Worm (Caenorhabditis elegans) whole organism, mixed stage, embryonic: ENCODE measurements around the gene vem-1.

ENCODE experiments used
- M03D4.4 ChIP-seq: sonication (generic microtip); optimal IDR thresholded peaks from 2 replicates; lab custom pipeline; 2017; ENCODE audit warnings: mild to moderate bottlenecking, missing genetic modification characterization, missing compliant biosample characterization
- bed-3 ChIP-seq: fragments of 200-800 bp; sonication (Bioruptor generic); optimal IDR thresholded peaks from 3 replicates; lab custom pipeline; 2018; ENCODE audit warnings: mild to moderate bottlenecking, missing genetic modification characterization, moderate library complexity, missing compliant biosample characterization
- blmp-1 ChIP-seq: fragments of 150-350 bp; optimal IDR thresholded peaks from 2 replicates; lab custom pipeline; 2014; ENCODE audit warnings: missing biosample characterization, missing genetic modification characterization
- ceh-39 ChIP-seq: fragments of 150-350 bp; optimal IDR thresholded peaks from 2 replicates; lab custom pipeline; 2014; ENCODE audit warnings: missing biosample characterization, missing genetic modification characterization
- ceh-43 ChIP-seq: fragments of 200-800 bp; sonication (Bioruptor generic); optimal IDR thresholded peaks from 2 replicates; lab custom pipeline; 2018; ENCODE audit warnings: mild to moderate bottlenecking, missing genetic modification characterization, moderate library complexity, missing compliant biosample characterization
- ceh-83 ChIP-seq: fragments of 200-800 bp; sonication (Bioruptor generic); optimal IDR thresholded peaks from 2 replicates; lab custom pipeline; 2018; ENCODE audit warnings: mild to moderate bottlenecking, missing genetic modification characterization, missing compliant biosample characterization
- ces-1 ChIP-seq: fragments of 150-350 bp; optimal IDR thresholded peaks from 2 replicates; lab custom pipeline; 2014; ENCODE audit warnings: missing biosample characterization, missing genetic modification reagents, missing genetic modification characterization
- cnd-1 ChIP-seq: fragments of 200-800 bp; sonication (Bioruptor generic); optimal IDR thresholded peaks from 2 replicates; lab custom pipeline; 2018; ENCODE audit warnings: mild to moderate bottlenecking, missing genetic modification characterization, missing compliant biosample characterization
- drap-1 ChIP-seq: fragments of 200-800 bp; sonication (Bioruptor generic); optimal IDR thresholded peaks from 3 replicates; lab custom pipeline; 2018; ENCODE audit warnings: mild to moderate bottlenecking, missing genetic modification characterization, missing compliant biosample characterization
- elt-1 ChIP-seq: sonication (generic microtip); optimal IDR thresholded peaks from 2 replicates; lab custom pipeline; 2017; ENCODE audit warnings: missing genetic modification characterization, mild to moderate bottlenecking, missing compliant biosample characterization, antibody characterized with exemption, moderate library complexity, borderline replicate concordance; ENCODE audit not compliant: insufficient read depth
- elt-3 ChIP-seq: fragments of 150-350 bp; optimal IDR thresholded peaks from 2 replicates; lab custom pipeline; 2014; ENCODE audit warnings: missing biosample characterization, missing genetic modification characterization
- flh-1 ChIP-seq: fragments of 200-800 bp; sonication (Bioruptor generic); optimal IDR thresholded peaks from 2 replicates; lab custom pipeline; 2018; ENCODE audit warnings: mild to moderate bottlenecking, missing genetic modification characterization, moderate library complexity, missing compliant biosample characterization
- ham-2 ChIP-seq: fragments of 200-800 bp; sonication (Bioruptor generic); optimal IDR thresholded peaks from 2 replicates; lab custom pipeline; 2018; ENCODE audit warnings: mild to moderate bottlenecking, missing genetic modification characterization, missing compliant biosample characterization
- hlh-1 ChIP-seq: fragments of 150-350 bp; optimal IDR thresholded peaks from 2 replicates; lab custom pipeline; 2014; ENCODE audit warnings: missing biosample characterization, missing genetic modification reagents, missing genetic modification characterization
- lin-13 ChIP-seq: fragments of 150-350 bp; optimal IDR thresholded peaks from 2 replicates; lab custom pipeline; 2014; ENCODE audit warnings: missing biosample characterization, missing genetic modification characterization
- lin-32 ChIP-seq: fragments of 200-800 bp; sonication (Bioruptor generic); optimal IDR thresholded peaks from 2 replicates; lab custom pipeline; 2018; ENCODE audit warnings: mild to moderate bottlenecking, missing genetic modification characterization, missing compliant biosample characterization
- lsy-2 ChIP-seq: fragments of 150-350 bp; optimal IDR thresholded peaks from 2 replicates; lab custom pipeline; 2014; ENCODE audit warnings: missing biosample characterization, missing genetic modification characterization
- mab-5 ChIP-seq: fragments of 150-350 bp; optimal IDR thresholded peaks from 2 replicates; lab custom pipeline; 2014; ENCODE audit warnings: missing biosample characterization, missing genetic modification characterization
- mep-1 ChIP-seq: fragments of 150-350 bp; optimal IDR thresholded peaks from 2 replicates; lab custom pipeline; 2017; ENCODE audit warnings: missing biosample characterization, missing genetic modification reagents, missing genetic modification characterization, inconsistent platforms
- nhr-12 ChIP-seq: fragments of 150-350 bp; optimal IDR thresholded peaks from 2 replicates; lab custom pipeline; 2014; ENCODE audit warnings: missing biosample characterization, missing genetic modification characterization
- nhr-2 ChIP-seq: fragments of 150-350 bp; optimal IDR thresholded peaks from 2 replicates; lab custom pipeline; 2014; ENCODE audit warnings: missing biosample characterization, missing genetic modification characterization
- nhr-237 ChIP-seq: fragments of 150-350 bp; optimal IDR thresholded peaks from 2 replicates; lab custom pipeline; 2014; ENCODE audit warnings: missing biosample characterization, missing genetic modification characterization
- nhr-28 ChIP-seq: fragments of 150-350 bp; optimal IDR thresholded peaks from 2 replicates; lab custom pipeline; 2014; ENCODE audit warnings: missing biosample characterization, missing genetic modification characterization
- sem-2 ChIP-seq: fragments of 200-800 bp; sonication (Bioruptor generic); optimal IDR thresholded peaks from 2 replicates; lab custom pipeline; 2018; ENCODE audit warnings: mild to moderate bottlenecking, missing genetic modification characterization, missing compliant biosample characterization
- snpc-4 ChIP-seq: fragments of 150-350 bp; optimal IDR thresholded peaks from 2 replicates; lab custom pipeline; 2014; ENCODE audit warnings: missing biosample characterization, missing genetic modification characterization
- sptf-1 ChIP-seq: sonication (generic microtip); optimal IDR thresholded peaks from 2 replicates; lab custom pipeline; 2017; ENCODE audit warnings: mild to moderate bottlenecking, missing genetic modification characterization, moderate library complexity, missing compliant biosample characterization
- tbx-8 ChIP-seq: fragments of 200-800 bp; sonication (Bioruptor generic); optimal IDR thresholded peaks from 2 replicates; lab custom pipeline; 2018; ENCODE audit warnings: mild to moderate bottlenecking, missing genetic modification characterization, moderate library complexity, missing compliant biosample characterization
- unc-120 ChIP-seq: sonication (generic microtip); optimal IDR thresholded peaks from 2 replicates; lab custom pipeline; 2017; ENCODE audit warnings: missing genetic modification characterization, missing compliant biosample characterization; ENCODE audit not compliant: poor library complexity, severe bottlenecking
- unc-39 ChIP-seq: fragments of 150-350 bp; optimal IDR thresholded peaks from 2 replicates; lab custom pipeline; 2014; ENCODE audit warnings: missing biosample characterization, missing genetic modification characterization
- unc-62 ChIP-seq: fragments of 150-350 bp; optimal IDR thresholded peaks from 2 replicates; lab custom pipeline; 2014; ENCODE audit warnings: missing biosample characterization, missing genetic modification reagents, missing genetic modification characterization
- zip-8 ChIP-seq: fragments of 150-350 bp; optimal IDR thresholded peaks from 2 replicates; lab custom pipeline; 2014; ENCODE audit warnings: missing biosample characterization, missing genetic modification characterization
- ztf-11 ChIP-seq: fragments of 150-350 bp; optimal IDR thresholded peaks from 2 replicates; lab custom pipeline; 2014; ENCODE audit warnings: missing biosample characterization, missing genetic modification characterization

vem-1 gene

ce11 chrX:8109531-8109930, 21.2 kb upstream of the vem-1 start:
- no peak for TF ChIP-seq mep-1
- TF ChIP-seq flh-1 (GFP tag; lab: Kevin White, UChicago), result no peak
- TF ChIP-seq M03D4.4 (tag; lab: Kevin White, UChicago), result no peak
- no peak for TF ChIP-seq unc-39 (tag; lab: Kevin White, UChicago)
- TF ChIP-seq nhr-28 (tag; lab: Kevin White, UChicago), result no peak
- TF ChIP-seq blmp-1 (tag; lab: Kevin White, UChicago), result no peak
- no peak for TF ChIP-seq mab-5 (tag; lab: Kevin White, UChicago)
- TF ChIP-seq ham-2 (GFP tag; lab: Kevin White, UChicago), result no peak
- TF ChIP-seq ces-1 (GFP tag; lab: Kevin White, UChicago), result no peak
- no peak for TF ChIP-seq ceh-39
- no peak for TF ChIP-seq sptf-1 (tag; lab: Kevin White, UChicago)

- no peak for TF ChIP-seq snpc-4 (tag; lab: Kevin White, UChicago)
- no peak for TF ChIP-seq flh-1 (GFP tag; lab: Kevin White, UChicago)
These were observed 19.5 kb upstream of the vem-1 start, which contains the start of gene K07E3.9 for ce11 chrX:8107921-8108320. Gene K07E3.9 (plus strand): TSS chrX:8108221.

ce11 chrX:8103899-8104298, 15.5 kb upstream of the vem-1 start, which contains the start of gene K07E3.2:
Gene K07E3.2 (plus strand): TSS chrX:8104298.
- TF ChIP-seq mab-5 (tag; lab: Kevin White, UChicago) (no peak), elt-3 (no peak), nhr-28 (tag; lab: Kevin White, UChicago) (no peak), mep-1 (no peak), ces-1 (GFP tag; lab: Kevin White, UChicago) (peak; percentile 5), nhr-2 (no peak), hlh-1 (tag; lab: Kevin White, UChicago) (peak; percentile 28)

DNA sequence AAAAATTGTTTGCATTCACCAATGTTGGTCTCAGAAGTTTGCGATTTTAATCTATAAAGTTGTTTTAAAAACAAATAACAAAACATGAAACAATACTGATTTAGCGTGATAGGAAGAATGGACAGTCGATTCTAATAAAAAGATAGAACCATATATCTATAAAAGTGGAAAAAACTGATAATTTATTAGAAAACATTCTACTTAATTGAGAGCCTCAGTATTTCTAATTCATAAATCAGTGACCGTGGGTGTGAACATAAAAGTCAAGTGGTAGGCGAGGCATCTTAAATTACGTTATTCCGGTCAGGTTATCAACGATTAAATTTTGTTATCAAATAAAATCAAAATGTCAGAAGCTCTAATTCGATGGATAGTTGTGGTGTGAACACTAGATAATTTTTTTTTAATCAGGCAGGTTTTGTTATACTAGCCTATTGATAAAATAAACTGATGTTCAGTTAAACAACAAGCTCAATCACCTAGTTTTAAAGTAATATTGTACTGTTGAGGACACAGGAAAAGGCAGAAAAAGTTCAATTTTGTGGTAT, 10.5 kb upstream of the vem-1 start, which contains the start of gene catp-5:
Gene catp-5 (minus strand): TSS at position 51 of the 548 bp plus-strand sequence.
- TF ChIP-seq M03D4.4 (tag; lab: Kevin White, UChicago) (no peak), snpc-4 (tag; lab: Kevin White, UChicago) (no peak), hlh-1 (tag; lab: Kevin White, UChicago) (no peak), nhr-28 (tag; lab: Kevin White, UChicago) (no peak), ceh-43 (GFP tag; lab: Kevin White, UChicago) (no peak), nhr-12 (no peak), bed-3 (no peak), lin-32 (no peak), mab-5 (tag; lab: Kevin White, UChicago) (no peak), cnd-1 (tag; lab: Kevin White, UChicago) (no peak), ceh-39 (no peak), unc-120 (no peak), drap-1 (GFP tag; lab: Kevin White, UChicago) (no peak), nhr-237 (tag; lab: Kevin White, UChicago) (no peak), mep-1 (no peak), lin-13 (tag; lab: Kevin White, UChicago) (no peak), elt-1 (tag; lab: Kevin White, UChicago) (no peak)

ce11 chrX:8089916-8090315, 1.5 kb upstream of the vem-1 start:
- peak; percentile 61 for TF ChIP-seq ces-1 (GFP tag; lab: Kevin White, UChicago)
- no peak for TF ChIP-seq unc-62 (GFP tag; lab: Kevin White, UChicago)
- no peak for TF ChIP-seq elt-1 (tag; lab: Kevin White, UChicago)

ce11 chrX:8089266-8089909, 1.0 kb upstream of the vem-1 start:
- no peak for TF ChIP-seq mep-1
- no peak for TF ChIP-seq elt-3
- no peak for TF ChIP-seq nhr-12
- no peak for TF ChIP-seq zip-8 (tag; lab: Kevin White, UChicago)
- no peak for TF ChIP-seq elt-1 (tag; lab: Kevin White, UChicago)
- no peak for TF ChIP-seq ceh-83 (GFP tag; lab: Kevin White, UChicago)
- no peak for TF ChIP-seq mab-5 (tag; lab: Kevin White, UChicago)
- no peak for TF ChIP-seq tbx-8 (GFP tag; lab: Kevin White, UChicago)
- no peak for TF ChIP-seq nhr-2
- no peak for TF ChIP-seq unc-62 (GFP tag; lab: Kevin White, UChicago)
- TF ChIP-seq lsy-2 (tag; lab: Kevin White, UChicago), result no peak
- no peak for TF ChIP-seq sptf-1 (tag; lab: Kevin White, UChicago)
- TF ChIP-seq ham-2 (GFP tag; lab: Kevin White, UChicago), result no peak
- no peak for TF ChIP-seq ztf-11
- TF ChIP-seq sem-2 (GFP tag; lab: Kevin White, UChicago), result no peak
- no peak for TF ChIP-seq unc-120
